Fruit fly (Drosophila melanogaster) whole organism, embryonic: ENCODE results near the gene CG13126.

Experiments
- Antp ChIP-seq: fragments of 200-800 bp; sonication (Bioruptor generic); optimal IDR thresholded peaks from 3 replicates; lab custom pipeline; 2016; ENCODE audit warnings: missing biosample characterization, missing genetic modification characterization
- Atf3 ChIP-seq: fragments of 200-800 bp; sonication (Bioruptor generic); optimal IDR thresholded peaks from 3 replicates; lab custom pipeline; 2016; ENCODE audit warnings: missing biosample characterization, missing genetic modification characterization
- BtbVII ChIP-seq: fragments of 200-800 bp; sonication (Bioruptor generic); optimal IDR thresholded peaks from 3 replicates; lab custom pipeline; 2017; ENCODE audit warnings: missing biosample characterization, mild to moderate bottlenecking, missing genetic modification characterization
- CG10147 ChIP-seq: fragments of 200-800 bp; sonication (Bioruptor generic); optimal IDR thresholded peaks from 2 replicates; lab custom pipeline; 2019; ENCODE audit warnings: missing biosample characterization, mild to moderate bottlenecking, missing genetic modification characterization, moderate library complexity
- CG11504 ChIP-seq: fragments of 200-800 bp; sonication (Bioruptor generic); optimal IDR thresholded peaks from 3 replicates; lab custom pipeline; 2019; ENCODE audit warnings: missing biosample characterization, mild to moderate bottlenecking, missing genetic modification characterization, moderate library complexity
- CG11560 ChIP-seq: fragments of 200-800 bp; sonication (Bioruptor generic); IDR thresholded peaks from 3 replicates; pipeline ENCODE4 v1.3.6; 2022; ENCODE audit warnings: missing biosample characterization, missing genetic modification characterization
- CG12391 ChIP-seq: fragments of 200-800 bp; sonication (Bioruptor generic); optimal IDR thresholded peaks from 3 replicates; lab custom pipeline; 2018; ENCODE audit warnings: missing biosample characterization, mild to moderate bottlenecking, missing genetic modification characterization, moderate library complexity
- CG13287 ChIP-seq: fragments of 200-800 bp; sonication (Bioruptor generic); IDR thresholded peaks from 2 replicates; pipeline ENCODE4 v1.3.6; 2022; ENCODE audit warnings: missing biosample characterization, missing genetic modification characterization; ENCODE audit not compliant: partially characterized antibody
- CG17359 ChIP-seq: fragments of 200-800 bp; sonication (Bioruptor generic); optimal IDR thresholded peaks from 3 replicates; lab custom pipeline; 2018; ENCODE audit warnings: missing biosample characterization, mild to moderate bottlenecking, missing genetic modification characterization, moderate library complexity
- CG17612 ChIP-seq: fragments of 200-800 bp; sonication (Bioruptor generic); IDR thresholded peaks from 2 replicates; pipeline ENCODE4 v1.3.6; 2022; ENCODE audit warnings: missing biosample characterization, missing genetic modification characterization
- CG17802 ChIP-seq: fragments of 200-800 bp; sonication (Bioruptor generic); optimal IDR thresholded peaks from 2 replicates; lab custom pipeline; 2018; ENCODE audit warnings: missing biosample characterization, mild to moderate bottlenecking, missing genetic modification characterization, moderate library complexity
- CG31441 ChIP-seq: fragments of 200-800 bp; sonication (Bioruptor generic); IDR thresholded peaks from 2 replicates; pipeline ENCODE4 v1.3.6; 2022; ENCODE audit warnings: missing biosample characterization, missing genetic modification characterization
- CG32772 ChIP-seq: fragments of 200-800 bp; sonication (Bioruptor generic); IDR thresholded peaks from 2 replicates; pipeline ENCODE4 v1.3.6; 2022; ENCODE audit warnings: missing biosample characterization, missing genetic modification characterization
- CG3407 ChIP-seq: fragments of 200-800 bp; sonication (Bioruptor generic); optimal IDR thresholded peaks from 2 replicates; lab custom pipeline; 2018; ENCODE audit warnings: missing biosample characterization, mild to moderate bottlenecking, missing genetic modification characterization
- CG4360 ChIP-seq: fragments of 200-800 bp; sonication (Bioruptor generic); IDR thresholded peaks from 2 replicates; pipeline ENCODE4 v1.3.6; 2022; ENCODE audit warnings: missing biosample characterization, missing genetic modification characterization
- CG4404 ChIP-seq: fragments of 200-800 bp; sonication (Bioruptor generic); IDR thresholded peaks from 2 replicates; pipeline ENCODE4 v1.3.6; 2022; ENCODE audit warnings: missing biosample characterization, missing genetic modification characterization
- CG5245 ChIP-seq: fragments of 200-800 bp; sonication (Bioruptor generic); optimal IDR thresholded peaks from 3 replicates; lab custom pipeline; 2016; ENCODE audit warnings: missing biosample characterization, missing genetic modification characterization
- CG6683 ChIP-seq: fragments of 200-800 bp; sonication (Bioruptor generic); optimal IDR thresholded peaks from 2 replicates; lab custom pipeline; 2017; ENCODE audit warnings: missing biosample characterization, mild to moderate bottlenecking, missing genetic modification characterization, missing genetic modification reagents
- CG7357 ChIP-seq: fragments of 200-800 bp; sonication (Bioruptor generic); IDR thresholded peaks from 3 replicates; pipeline ENCODE4 v1.3.6; 2022; ENCODE audit warnings: missing biosample characterization, missing genetic modification characterization
- CG7556 ChIP-seq: fragments of 200-800 bp; sonication (Bioruptor generic); optimal IDR thresholded peaks from 2 replicates; lab custom pipeline; 2017; ENCODE audit warnings: missing biosample characterization, mild to moderate bottlenecking, missing genetic modification characterization
- CG8478 ChIP-seq: fragments of >200 bp; optimal IDR thresholded peaks from 2 replicates; lab custom pipeline; 2018
- CG9437 ChIP-seq: fragments of 200-800 bp; sonication (Bioruptor generic); optimal IDR thresholded peaks from 2 replicates; lab custom pipeline; 2018; ENCODE audit warnings: missing biosample characterization, mild to moderate bottlenecking, missing genetic modification characterization
- CG9817 ChIP-seq: fragments of 200-800 bp; sonication (Bioruptor generic); optimal IDR thresholded peaks from 2 replicates; lab custom pipeline; 2018; ENCODE audit warnings: missing biosample characterization, mild to moderate bottlenecking, missing genetic modification characterization, moderate library complexity
- D ChIP-seq, 2 experiments: fragments of 200-800 bp in 1 of 2; fragments of >200 bp in 1 of 2; sonication (Bioruptor generic) in 1 of 2; optimal IDR thresholded peaks; 2 replicates in 1 of 2; 3 replicates in 1 of 2; lab custom pipeline; 2017; ENCODE audit warnings: mild to moderate bottlenecking in 1 of 2, missing biosample characterization in 1 of 2, missing genetic modification characterization in 1 of 2, missing genetic modification reagents in 1 of 2
- D19A ChIP-seq: fragments of 200-800 bp; optimal IDR thresholded peaks from 3 replicates; lab custom pipeline; 2019; ENCODE audit warnings: missing biosample characterization, mild to moderate bottlenecking, missing genetic modification characterization, moderate library complexity
- Dip3 ChIP-seq: fragments of 200-800 bp; sonication (Bioruptor generic); optimal IDR thresholded peaks from 3 replicates; lab custom pipeline; 2016; ENCODE audit warnings: missing biosample characterization, missing genetic modification characterization
- HmgD ChIP-seq: fragments of 200-800 bp; sonication (Bioruptor generic); optimal IDR thresholded peaks from 3 replicates; lab custom pipeline; 2016; ENCODE audit warnings: missing biosample characterization, missing genetic modification characterization
- Ssrp ChIP-seq: fragments of 200-800 bp; sonication (Bioruptor generic); optimal IDR thresholded peaks from 2 replicates; lab custom pipeline; 2018; ENCODE audit warnings: missing biosample characterization, mild to moderate bottlenecking, missing genetic modification characterization, moderate library complexity
- Tbp ChIP-seq: fragments of >200 bp; optimal IDR thresholded peaks from 2 replicates; lab custom pipeline; 2018; ENCODE audit warnings: missing biosample characterization, missing genetic modification characterization
- ato ChIP-seq: fragments of 200-800 bp; sonication (Bioruptor generic); IDR thresholded peaks from 2 replicates; pipeline ENCODE4 v1.3.6; 2022; ENCODE audit warnings: missing biosample characterization, missing genetic modification characterization; ENCODE audit not compliant: partially characterized antibody
- az2 ChIP-seq: fragments of 200-800 bp; sonication (Bioruptor generic); optimal IDR thresholded peaks from 3 replicates; lab custom pipeline; 2016; ENCODE audit warnings: missing biosample characterization, missing genetic modification characterization
- bowl ChIP-seq: fragments of 200-800 bp; sonication (Bioruptor generic); IDR thresholded peaks from 2 replicates; pipeline ENCODE4 v1.3.6; 2022; ENCODE audit warnings: missing biosample characterization, missing genetic modification characterization
- ci ChIP-seq: fragments of 200-800 bp; sonication (Bioruptor generic); IDR thresholded peaks from 3 replicates; pipeline ENCODE4 v1.3.6; 2022; ENCODE audit warnings: missing biosample characterization, missing genetic modification characterization
- fd3F ChIP-seq: fragments of 200-800 bp; sonication (Bioruptor generic); optimal IDR thresholded peaks from 2 replicates; lab custom pipeline; 2018; ENCODE audit warnings: missing biosample characterization, mild to moderate bottlenecking, missing genetic modification characterization, moderate library complexity
- ken ChIP-seq: fragments of 200-800 bp; sonication (Bioruptor generic); IDR thresholded peaks from 3 replicates; pipeline ENCODE4 v1.3.6; 2022; ENCODE audit warnings: missing biosample characterization, missing genetic modification characterization
- lov ChIP-seq, 2 experiments: fragments of 200-800 bp in 1 of 2; fragments of >200 bp in 1 of 2; sonication (Bioruptor generic) in 1 of 2; IDR thresholded peaks in 1 of 2; optimal IDR thresholded peaks in 1 of 2; 2 replicates in 1 of 2; 3 replicates in 1 of 2; pipeline versions ENCODE4 v1.3.6 to Lab custom; 2017 to 2022; ENCODE audit warnings: missing biosample characterization in 1 of 2, missing genetic modification characterization in 1 of 2
- pb ChIP-seq: fragments of 200-800 bp; sonication (Bioruptor generic); optimal IDR thresholded peaks from 3 replicates; lab custom pipeline; 2016; ENCODE audit warnings: missing biosample characterization, missing genetic modification characterization
- pho ChIP-seq: fragments of 200-800 bp; sonication (Bioruptor generic); optimal IDR thresholded peaks from 2 replicates; lab custom pipeline; 2016; ENCODE audit warnings: missing biosample characterization, missing genetic modification characterization
- phol ChIP-seq: fragments of 200-800 bp; sonication (Bioruptor generic); optimal IDR thresholded peaks from 3 replicates; lab custom pipeline; 2018; ENCODE audit warnings: missing biosample characterization, mild to moderate bottlenecking, missing genetic modification characterization, moderate library complexity
- prd ChIP-seq, 3 experiments: fragments of >200 bp in 2 of 3; fragments of 200-800 bp in 1 of 3; sonication (Bioruptor generic) in 1 of 3; optimal IDR thresholded peaks in 2 of 3; IDR thresholded peaks in 1 of 3; 2 replicates in 2 of 3; 3 replicates in 1 of 3; pipeline versions ENCODE4 v1.3.6 to Lab custom; 2017 to 2022; ENCODE audit warnings: missing biosample characterization in 1 of 3, missing genetic modification characterization in 1 of 3
- sc ChIP-seq, 3 experiments: fragments of >200 bp in 2 of 3; fragments of 200-800 bp in 1 of 3; sonication (Bioruptor generic) in 1 of 3; optimal IDR thresholded peaks; 2 replicates in 2 of 3; 3 replicates in 1 of 3; lab custom pipeline; 2017; ENCODE audit warnings: mild to moderate bottlenecking in 1 of 3, missing biosample characterization in 1 of 3, missing genetic modification characterization in 1 of 3, missing genetic modification reagents in 1 of 3
- sens ChIP-seq: fragments of 200-800 bp; sonication (Bioruptor generic); peaks from one replicate; lab custom pipeline; 2016; ENCODE audit warnings: missing biosample characterization, missing genetic modification characterization
- stc ChIP-seq: fragments of 200-800 bp; sonication (Bioruptor generic); IDR thresholded peaks from 2 replicates; pipeline ENCODE4 v1.3.6; 2022; ENCODE audit warnings: missing biosample characterization, missing genetic modification characterization
- tap ChIP-seq: fragments of 200-800 bp; optimal IDR thresholded peaks from 3 replicates; lab custom pipeline; 2019; ENCODE audit warnings: missing biosample characterization, mild to moderate bottlenecking, missing genetic modification characterization, moderate library complexity
- tgo ChIP-seq: fragments of 200-800 bp; sonication (Bioruptor generic); IDR thresholded peaks from 3 replicates; pipeline ENCODE4 v1.3.6; 2022; ENCODE audit warnings: missing biosample characterization, missing genetic modification characterization
- trem ChIP-seq: fragments of 200-800 bp; optimal IDR thresholded peaks from 3 replicates; lab custom pipeline; 2019; ENCODE audit warnings: missing biosample characterization, mild to moderate bottlenecking, missing genetic modification characterization, moderate library complexity

CG13126 gene

DNA sequence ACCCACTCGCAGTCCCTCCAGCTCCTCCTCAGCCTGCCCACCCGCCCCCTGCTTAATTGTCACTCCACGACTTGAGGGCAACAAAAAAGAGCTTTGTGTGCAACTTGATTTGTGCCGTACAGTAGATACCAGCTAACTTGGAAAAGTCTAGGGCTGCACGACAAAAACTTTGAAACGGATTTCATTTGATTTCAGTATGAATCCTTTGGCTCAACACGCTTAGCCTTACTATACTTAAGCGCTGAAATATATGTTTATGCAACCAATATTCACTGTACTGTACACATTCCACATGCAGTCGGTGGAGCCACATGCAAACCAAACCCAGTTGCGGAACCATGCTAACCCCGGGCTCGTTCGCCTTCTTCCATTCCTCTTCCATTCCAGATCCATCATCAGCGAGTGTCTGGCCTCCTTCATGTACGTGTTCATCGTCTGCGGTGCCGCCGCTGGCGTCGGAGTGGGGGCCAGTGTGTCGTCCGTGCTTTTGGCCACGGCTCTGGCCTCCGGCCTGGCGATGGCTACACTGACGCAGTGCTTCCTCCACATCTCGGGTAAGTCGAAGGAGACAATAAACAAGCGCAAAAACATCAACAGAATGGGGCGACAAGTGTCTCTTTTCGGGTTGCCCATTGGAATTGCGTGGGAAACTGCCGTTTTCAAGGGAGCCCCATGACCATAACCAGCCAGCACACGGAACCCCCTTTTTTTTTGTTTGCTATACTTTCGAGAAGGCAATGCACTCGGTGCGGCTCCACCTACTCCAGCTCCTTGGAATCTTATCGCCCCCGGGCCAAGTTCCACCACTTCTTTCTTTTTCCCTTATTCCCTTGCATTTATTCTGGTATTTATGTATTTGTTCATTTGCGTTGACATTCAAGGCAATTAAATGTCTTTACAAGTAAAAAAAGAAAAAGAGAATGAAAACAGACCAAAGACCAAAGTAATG is 32.7 kb upstream of the CG13126 start (continued):
- TF ChIP-seq CG13287 (GFP tag; lab: Robert Waterston, UW): no peak
- no peak for TF ChIP-seq HmgD (GFP tag; lab: Kevin White, UChicago)
- TF ChIP-seq sc (optimal IDR thresholded peaks at IDR 0.05; lab: Kevin White, UChicago): no peak
- peak; percentile 9 for TF ChIP-seq sc (GFP tag; optimal IDR thresholded peaks at IDR 0.05; lab: Kevin White, UChicago)
- TF ChIP-seq prd (optimal IDR thresholded peaks at IDR 0.05; lab: Kevin White, UChicago): no peak
- peak; percentile 72; the same call in 2 of the 3 replicates for TF ChIP-seq prd (GFP tag; IDR thresholded peaks at IDR 0.05; lab: Robert Waterston, UW)
- TF ChIP-seq CG11560 (tag; lab: Robert Waterston, UW): 0 out of 3 replicates have a peak, but pooled peaks have one; percentile 11
- TF ChIP-seq lov (optimal IDR thresholded peaks at IDR 0.05; lab: Kevin White, UChicago): no peak
- 0 out of 3 replicates have a peak, but pooled peaks have one; percentile 60 for TF ChIP-seq lov (GFP tag; IDR thresholded peaks at IDR 0.05; lab: Robert Waterston, UW)
- TF ChIP-seq CG6683 (GFP tag; lab: Kevin White, UChicago): no peak
- TF ChIP-seq Antp (GFP tag; lab: Kevin White, UChicago): peak; percentile 43
- no peak for TF ChIP-seq CG10147 (GFP tag; lab: Kevin White, UChicago)
- peak; percentile 67 for TF ChIP-seq phol
- TF ChIP-seq ci (GFP tag; lab: Robert Waterston, UW): peak; percentile 79
- peak; percentile 72 for TF ChIP-seq CG17359
- TF ChIP-seq pho: no peak
- no peak for TF ChIP-seq CG8478
- no peak for TF ChIP-seq Tbp (GFP tag; lab: Kevin White, UChicago)
- peak; percentile 94 for TF ChIP-seq sens (GFP tag; lab: Kevin White, UChicago)
- TF ChIP-seq BtbVII: no peak
- TF ChIP-seq CG32772 (GFP tag; lab: Robert Waterston, UW): peak; percentile 76; the same call in 1 of the 2 replicates
- TF ChIP-seq ken (GFP tag; lab: Robert Waterston, UW): peak; percentile 72
- TF ChIP-seq CG5245 (GFP tag; lab: Kevin White, UChicago): peak; percentile 49
- TF ChIP-seq CG3407 (GFP tag; lab: Kevin White, UChicago): peak; percentile 1
- TF ChIP-seq Atf3 (GFP tag; lab: Kevin White, UChicago): no peak
- peak; percentile 73 for TF ChIP-seq stc
- peak; percentile 58 for TF ChIP-seq tap (tag; lab: Kevin White, UChicago)
- TF ChIP-seq pb: no peak
- TF ChIP-seq Ssrp: peak; percentile 59
- peak; percentile 48 for TF ChIP-seq CG12391
- TF ChIP-seq D (optimal IDR thresholded peaks at IDR 0.05; lab: Kevin White, UChicago): no peak
- TF ChIP-seq D (GFP tag; optimal IDR thresholded peaks at IDR 0.05; lab: Kevin White, UChicago): peak; percentile 67
- no peak for TF ChIP-seq Dip3 (GFP tag; lab: Kevin White, UChicago)
- peak; percentile 55 for TF ChIP-seq CG17802
- TF ChIP-seq trem (tag; lab: Kevin White, UChicago): peak; percentile 27
- no peak for TF ChIP-seq ato (GFP tag; lab: Robert Waterston, UW)
- no peak for TF ChIP-seq fd3F (GFP tag; lab: Kevin White, UChicago)
- TF ChIP-seq D19A (tag; lab: Kevin White, UChicago): peak; percentile 54
- TF ChIP-seq CG17612 (GFP tag; lab: Robert Waterston, UW): 0 out of 2 replicates have a peak, but pooled peaks have one; percentile 23
- TF ChIP-seq CG9817 (tag; lab: Kevin White, UChicago): no peak
- peak; percentile 68 for TF ChIP-seq CG31441 (GFP tag; lab: Robert Waterston, UW)
- peak; percentile 36; the same call in 1 of the 2 replicates for TF ChIP-seq CG4404 (GFP tag; lab: Robert Waterston, UW)
- TF ChIP-seq CG4360 (GFP tag; lab: Robert Waterston, UW): peak; percentile 34; the same call in 1 of the 2 replicates
- TF ChIP-seq tgo: peak; percentile 50
- peak; percentile 79 for TF ChIP-seq CG11504 (tag; lab: Kevin White, UChicago)
- TF ChIP-seq CG7556 (GFP tag; lab: Kevin White, UChicago): peak; percentile 34
- no peak for TF ChIP-seq bowl
- peak; percentile 16; the same call in 1 of the 3 replicates for TF ChIP-seq CG7357 (GFP tag; lab: Robert Waterston, UW)
- TF ChIP-seq az2: peak; percentile 34
- TF ChIP-seq CG9437 (GFP tag; lab: Kevin White, UChicago): no peak
